Fruit fly (Drosophila melanogaster) whole organism, adult: ENCODE data around the gene Sf3b2.
A peak's percentile ranks its signal among the peaks of the same experiment; 100 is the strongest.

Source experiments
- CG11617 ChIP-seq: fragments of 200-800 bp; sonication (Bioruptor generic); optimal IDR thresholded peaks from 2 replicates; lab custom pipeline; 2017; ENCODE audit warnings: mild to moderate bottlenecking, missing biosample characterization, missing genetic modification reagents, missing genetic modification characterization
- CG12768 ChIP-seq: fragments of 200-800 bp; sonication (Bioruptor generic); optimal IDR thresholded peaks from 2 replicates; lab custom pipeline; 2017; ENCODE audit warnings: missing biosample characterization, missing genetic modification characterization, mild to moderate bottlenecking, moderate library complexity, missing genetic modification reagents
- CG1620 ChIP-seq: fragments of 200-800 bp; sonication (Bioruptor generic); optimal IDR thresholded peaks from 2 replicates; lab custom pipeline; 2016; ENCODE audit warnings: missing biosample characterization, missing genetic modification characterization
- CG33017 ChIP-seq: fragments of 200-800 bp; sonication (Bioruptor generic); optimal IDR thresholded peaks from 2 replicates; lab custom pipeline; 2018; ENCODE audit warnings: missing biosample characterization, mild to moderate bottlenecking, missing genetic modification characterization, moderate library complexity
- CG5204 ChIP-seq: fragments of 200-800 bp; sonication (Bioruptor generic); optimal IDR thresholded peaks from 2 replicates; lab custom pipeline; 2016; ENCODE audit warnings: missing biosample characterization, missing genetic modification characterization
- CG7045 ChIP-seq: fragments of 200-800 bp; sonication (Bioruptor generic); optimal IDR thresholded peaks from 2 replicates; lab custom pipeline; 2017; ENCODE audit warnings: missing biosample characterization, mild to moderate bottlenecking, missing genetic modification characterization
- CG7101 ChIP-seq: fragments of 200-800 bp; sonication (Bioruptor generic); optimal IDR thresholded peaks from 2 replicates; lab custom pipeline; 2018; ENCODE audit warnings: missing biosample characterization, mild to moderate bottlenecking, missing genetic modification characterization, moderate library complexity
- Clk ChIP-seq: fragments of 200-800 bp; sonication (Bioruptor generic); optimal IDR thresholded peaks from 2 replicates; lab custom pipeline; 2017; ENCODE audit warnings: missing biosample characterization, missing genetic modification characterization
- bab1 ChIP-seq: fragments of 200-800 bp; sonication (Bioruptor generic); optimal IDR thresholded peaks from 3 replicates; lab custom pipeline; 2019; ENCODE audit warnings: missing biosample characterization, mild to moderate bottlenecking, missing genetic modification characterization, moderate library complexity
- cic ChIP-seq: fragments of 200-800 bp; sonication (Bioruptor generic); optimal IDR thresholded peaks from 2 replicates; lab custom pipeline; 2017; ENCODE audit warnings: missing biosample characterization, mild to moderate bottlenecking, missing genetic modification characterization, moderate library complexity
- kay ChIP-seq: fragments of 200-800 bp; sonication (Bioruptor generic); peaks from one replicate; lab custom pipeline; 2016; ENCODE audit warnings: missing biosample characterization, missing genetic modification characterization, borderline replicate concordance
- ovo ChIP-seq: fragments of 200-800 bp; sonication (Bioruptor generic); optimal IDR thresholded peaks from 2 replicates; lab custom pipeline; 2016; ENCODE audit warnings: missing biosample characterization, missing genetic modification characterization
- pad ChIP-seq: fragments of 200-800 bp; sonication (Bioruptor generic); optimal IDR thresholded peaks from 3 replicates; lab custom pipeline; 2017; ENCODE audit warnings: missing biosample characterization, missing genetic modification characterization, mild to moderate bottlenecking, moderate library complexity, missing genetic modification reagents
- tj ChIP-seq: fragments of 200-800 bp; sonication (Bioruptor generic); optimal IDR thresholded peaks from 3 replicates; lab custom pipeline; 2017; ENCODE audit warnings: missing biosample characterization, mild to moderate bottlenecking, missing genetic modification characterization, moderate library complexity

- TF ChIP-seq cic (GFP tag; lab: Kevin White, UChicago), result peak; percentile 3
- TF ChIP-seq bab1 (GFP tag; lab: Kevin White, UChicago), result no peak
- TF ChIP-seq CG7101 (tag; lab: Kevin White, UChicago), result no peak
- no peak for TF ChIP-seq kay (GFP tag; lab: Kevin White, UChicago)
- no peak for TF ChIP-seq CG7045 (GFP tag; lab: Kevin White, UChicago)
- no peak for TF ChIP-seq CG12768
- TF ChIP-seq CG1620 (GFP tag; lab: Kevin White, UChicago), result no peak
- no peak for TF ChIP-seq ovo (GFP tag; lab: Kevin White, UChicago)
- TF ChIP-seq Clk, result no peak
- no peak for TF ChIP-seq tj (GFP tag; lab: Kevin White, UChicago)
- TF ChIP-seq CG11617 (GFP tag; lab: Kevin White, UChicago), result no peak
- TF ChIP-seq CG33017, result no peak
- no peak for TF ChIP-seq CG5204 (GFP tag; lab: Kevin White, UChicago)
- TF ChIP-seq pad (GFP tag; lab: Kevin White, UChicago), result no peak
Measured at dm6 chr2L:3043647-3044046, 14.7 kb upstream of the Sf3b2 start, which contains the start of gene FASN2.
